Worm (Caenorhabditis elegans): Measurements from ENCODE around the gene thoc-5.

The thoc-5 gene

ce11 chrIII:5388113-5388512 lies 38.9 kb upstream of the thoc-5 start:
- TF ChIP-seq mep-1 (tag; optimal IDR thresholded peaks at IDR 0.05), result no peak
- no peak for TF ChIP-seq unc-98 (GFP tag; IDR thresholded peaks at IDR 0.05)
- no peak for TF ChIP-seq jun-1 (tag; optimal IDR thresholded peaks at IDR 0.05)
- TF ChIP-seq efl-3 (GFP tag; optimal IDR thresholded peaks at IDR 0.05), result no peak
- TF ChIP-seq hlh-4 (tag; optimal IDR thresholded peaks at IDR 0.05), result no peak
- TF ChIP-seq egl-27 (tag; optimal IDR thresholded peaks at IDR 0.05), result no peak
- TF ChIP-seq sptf-1 (tag; optimal IDR thresholded peaks at IDR 0.05), result no peak
- TF ChIP-seq lin-13 (GFP tag; optimal IDR thresholded peaks at IDR 0.05), result no peak
- no peak for TF ChIP-seq fos-1 (tag; optimal IDR thresholded peaks at IDR 0.05)
- TF ChIP-seq tbx-2 (tag; optimal IDR thresholded peaks at IDR 0.05), result no peak
- TF ChIP-seq nhr-20 (tag; optimal IDR thresholded peaks at IDR 0.05), result no peak
- TF ChIP-seq grh-1 (GFP tag; IDR thresholded peaks at IDR 0.05), result no peak
- no peak for TF ChIP-seq lir-3 (tag; optimal IDR thresholded peaks at IDR 0.05; ENCODE audit: poor library complexity)
- TF ChIP-seq ceh-63 (GFP tag; optimal IDR thresholded peaks at IDR 0.05), result no peak

ce11 chrIII:5385315-5385714 lies 36.1 kb upstream of the thoc-5 start, which contains the start of gene Y32H12A.7:
Gene Y32H12A.7, minus strand, starts transcription at chrIII:5385415.
- TF ChIP-seq nhr-237 (tag; optimal IDR thresholded peaks at IDR 0.05) (no peak), C04F5.9 (tag; optimal IDR thresholded peaks at IDR 0.05) (no peak)

DNA sequence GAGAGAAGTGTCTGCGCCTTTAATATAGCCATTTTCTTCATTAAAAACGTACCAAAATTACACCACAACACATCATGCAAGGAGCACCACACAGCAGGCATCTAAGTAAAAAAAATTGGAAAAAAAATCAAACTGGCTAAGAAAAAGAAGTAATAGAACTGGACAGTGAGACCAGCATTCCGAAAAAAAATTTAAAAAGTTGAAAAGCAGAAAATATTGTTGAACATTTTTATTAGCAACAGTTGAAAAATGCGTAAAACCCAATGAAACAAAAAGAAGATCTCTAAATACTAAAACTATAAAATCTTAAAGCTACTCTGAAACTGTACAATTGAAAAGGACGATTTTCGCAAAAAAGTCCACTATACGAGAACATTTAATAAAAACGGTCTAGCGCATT lies 32.9 kb upstream of the thoc-5 start, which contains the start of gene Y32H12A.6:
Gene Y32H12A.6, minus strand, starts transcription at position 101 of the 400 bp plus-strand sequence.
- no peak for TF ChIP-seq nhr-20 (tag; optimal IDR thresholded peaks at IDR 0.05)
- no peak for TF ChIP-seq grh-1 (GFP tag; IDR thresholded peaks at IDR 0.05)
- TF ChIP-seq pax-3 (tag; optimal IDR thresholded peaks at IDR 0.05), result no peak
- TF ChIP-seq mep-1 (tag; optimal IDR thresholded peaks at IDR 0.05), result no peak
- no peak for TF ChIP-seq hlh-4 (tag; optimal IDR thresholded peaks at IDR 0.05)
- TF ChIP-seq nhr-71 (tag; optimal IDR thresholded peaks at IDR 0.05), result no peak
- no peak for TF ChIP-seq nhr-47 (tag; optimal IDR thresholded peaks at IDR 0.05)
- no peak for TF ChIP-seq elt-2 (tag; optimal IDR thresholded peaks at IDR 0.05)
- no peak for TF ChIP-seq ceh-63 (GFP tag; optimal IDR thresholded peaks at IDR 0.05)
- no peak for TF ChIP-seq fkh-8 (tag; optimal IDR thresholded peaks at IDR 0.05)
- no peak for TF ChIP-seq fkh-4 (tag; optimal IDR thresholded peaks at IDR 0.05; ENCODE audit: borderline replicate concordance)
- TF ChIP-seq nhr-84 (tag; optimal IDR thresholded peaks at IDR 0.05), result no peak
- TF ChIP-seq aly-2 (tag; optimal IDR thresholded peaks at IDR 0.05), result no peak
- no peak for TF ChIP-seq unc-130 (tag; optimal IDR thresholded peaks at IDR 0.05)
- no peak for TF ChIP-seq lin-39 (tag; optimal IDR thresholded peaks at IDR 0.05)
- no peak for TF ChIP-seq egl-27 (tag; optimal IDR thresholded peaks at IDR 0.05)
- no peak for TF ChIP-seq unc-30 (tag; optimal IDR thresholded peaks at IDR 0.05)

ce11 chrIII:5380554-5380953 lies 31.4 kb upstream of the thoc-5 start:
- no peak for TF ChIP-seq ces-1 (GFP tag; optimal IDR thresholded peaks at IDR 0.05)
- no peak for TF ChIP-seq efl-1 (optimal IDR thresholded peaks at IDR 0.05)
- TF ChIP-seq efl-1 (GFP tag; optimal IDR thresholded peaks at IDR 0.05 in 1 of 2), result peak in 1 of 2 experiments; percentile 48

ce11 chrIII:5379879-5380331 lies 30.7 kb upstream of the thoc-5 start, which contains the start of gene paqr-2:
Gene paqr-2, minus strand, starts transcription at chrIII:5379929.
- TF ChIP-seq fos-1 (tag; optimal IDR thresholded peaks at IDR 0.05), result no peak
- peak; percentile 4 for TF ChIP-seq rnt-1 (tag; optimal IDR thresholded peaks at IDR 0.05)
- TF ChIP-seq unc-30 (tag; optimal IDR thresholded peaks at IDR 0.05), result no peak
- TF ChIP-seq ceh-8 (GFP tag; optimal IDR thresholded peaks at IDR 0.05), result no peak
- TF ChIP-seq lin-15B (tag; optimal IDR thresholded peaks at IDR 0.05), result no peak
- TF ChIP-seq ceh-90 (tag; optimal IDR thresholded peaks at IDR 0.05), result no peak
- no peak for TF ChIP-seq hlh-17 (GFP tag; optimal IDR thresholded peaks at IDR 0.05; ENCODE audit: borderline replicate concordance)
- TF ChIP-seq C04F5.9 (tag; optimal IDR thresholded peaks at IDR 0.05), result no peak
- no peak for TF ChIP-seq dsc-1 (tag; optimal IDR thresholded peaks at IDR 0.05)
- no peak for TF ChIP-seq nhr-76 (tag; optimal IDR thresholded peaks at IDR 0.05)
- no peak for TF ChIP-seq pax-3 (tag; optimal IDR thresholded peaks at IDR 0.05)
- no peak for TF ChIP-seq skn-1 (tag; optimal IDR thresholded peaks at IDR 0.05)
- TF ChIP-seq unc-98 (GFP tag; IDR thresholded peaks at IDR 0.05), result no peak
- TF ChIP-seq nhr-12 (tag; optimal IDR thresholded peaks at IDR 0.05), result no peak
- TF ChIP-seq ceh-63 (GFP tag; optimal IDR thresholded peaks at IDR 0.05), result no peak
- no peak for TF ChIP-seq lin-14 (GFP tag; optimal IDR thresholded peaks at IDR 0.05)
- no peak for TF ChIP-seq ceh-88 (GFP tag; IDR thresholded peaks at IDR 0.05)
- TF ChIP-seq sox-4 (tag; optimal IDR thresholded peaks at IDR 0.05), result no peak
- TF ChIP-seq lsy-2 (tag; optimal IDR thresholded peaks at IDR 0.05), result peak in 1 of 2 experiments; percentile 46
- TF ChIP-seq zag-1 (tag; optimal IDR thresholded peaks at IDR 0.05), result no peak
- TF ChIP-seq egl-27 (tag; optimal IDR thresholded peaks at IDR 0.05), result no peak
- no peak for TF ChIP-seq alr-1 (tag; optimal IDR thresholded peaks at IDR 0.05; ENCODE audit: borderline replicate concordance)
- no peak for TF ChIP-seq nhr-84 (tag; optimal IDR thresholded peaks at IDR 0.05)

Data from whole organism, L1 larva.